Fruit fly (Drosophila melanogaster) whole organism, embryonic: Measurements from ENCODE around the gene CG44001.

ENCODE experiments used
- Ada2b ChIP-seq: fragments of 200-800 bp; sonication (Bioruptor generic); IDR thresholded peaks from 2 replicates; pipeline ENCODE4 v1.3.6; 2022; ENCODE audit warnings: missing biosample characterization, missing genetic modification characterization
- CG10274 ChIP-seq: fragments of 200-800 bp; sonication (Bioruptor generic); optimal IDR thresholded peaks from 3 replicates; lab custom pipeline; 2017; ENCODE audit warnings: missing biosample characterization, mild to moderate bottlenecking, missing genetic modification characterization
- CG11093 ChIP-seq: fragments of 200-800 bp; sonication (Bioruptor generic); IDR thresholded peaks from 3 replicates; pipeline ENCODE4 v1.3.6; 2022; ENCODE audit warnings: missing biosample characterization, missing genetic modification characterization
- CG11456 ChIP-seq: fragments of 200-800 bp; sonication (Bioruptor generic); IDR thresholded peaks from 3 replicates; pipeline ENCODE4 v1.3.6; 2022; ENCODE audit warnings: missing biosample characterization, missing genetic modification characterization
- CG14014 ChIP-seq: fragments of 200-800 bp; sonication (Bioruptor generic); IDR thresholded peaks from 2 replicates; pipeline ENCODE4 v1.3.6; 2022; ENCODE audit warnings: missing biosample characterization, missing genetic modification characterization
- CG14667 ChIP-seq: fragments of 200-800 bp; sonication (Bioruptor generic); IDR thresholded peaks from 2 replicates; pipeline ENCODE4 v1.3.6; 2022; ENCODE audit warnings: missing biosample characterization, missing genetic modification characterization
- CG15073 ChIP-seq: fragments of 200-800 bp; sonication (Bioruptor generic); optimal IDR thresholded peaks from 2 replicates; lab custom pipeline; 2016; ENCODE audit warnings: missing biosample characterization, missing genetic modification characterization
- CG16815 ChIP-seq: fragments of 200-800 bp; sonication (Bioruptor generic); optimal IDR thresholded peaks from 3 replicates; lab custom pipeline; 2017; ENCODE audit warnings: missing biosample characterization, mild to moderate bottlenecking, missing genetic modification characterization
- CG17361 ChIP-seq: fragments of 200-800 bp; sonication (Bioruptor generic); IDR thresholded peaks from 3 replicates; pipeline ENCODE4 v1.3.6; 2022; ENCODE audit warnings: missing biosample characterization, missing genetic modification characterization
- CG1792 ChIP-seq: fragments of 200-800 bp; sonication (Bioruptor generic); optimal IDR thresholded peaks from 2 replicates; lab custom pipeline; 2016; ENCODE audit warnings: missing biosample characterization, missing genetic modification characterization
- CG18764 ChIP-seq: fragments of 200-800 bp; sonication (Bioruptor generic); optimal IDR thresholded peaks from 3 replicates; lab custom pipeline; 2016; ENCODE audit warnings: missing biosample characterization, missing genetic modification characterization
- CG3838 ChIP-seq: fragments of 200-800 bp; sonication (Bioruptor generic); optimal IDR thresholded peaks from 3 replicates; lab custom pipeline; 2016; ENCODE audit warnings: missing biosample characterization, missing genetic modification characterization
- CG3995 ChIP-seq: fragments of 200-800 bp; sonication (Bioruptor generic); optimal IDR thresholded peaks from 3 replicates; lab custom pipeline; 2016; ENCODE audit warnings: missing biosample characterization, missing genetic modification characterization
- CG4282 ChIP-seq: fragments of 200-800 bp; sonication (Bioruptor generic); optimal IDR thresholded peaks from 2 replicates; lab custom pipeline; 2016; ENCODE audit warnings: missing biosample characterization, missing genetic modification characterization
- CG4617 ChIP-seq: fragments of 200-800 bp; sonication (Bioruptor generic); optimal IDR thresholded peaks from 3 replicates; lab custom pipeline; 2016; ENCODE audit warnings: missing biosample characterization, missing genetic modification characterization, borderline replicate concordance
- CG5180 ChIP-seq: fragments of 200-800 bp; sonication (Bioruptor generic); optimal IDR thresholded peaks from 3 replicates; lab custom pipeline; 2017; ENCODE audit warnings: missing biosample characterization, missing genetic modification characterization, mild to moderate bottlenecking, moderate library complexity, missing genetic modification reagents
- CG6765 ChIP-seq: fragments of 200-800 bp; sonication (Bioruptor generic); optimal IDR thresholded peaks from 3 replicates; lab custom pipeline; 2017; ENCODE audit warnings: missing biosample characterization, mild to moderate bottlenecking, missing genetic modification characterization
- CG7556 ChIP-seq: fragments of 200-800 bp; sonication (Bioruptor generic); optimal IDR thresholded peaks from 2 replicates; lab custom pipeline; 2017; ENCODE audit warnings: missing biosample characterization, mild to moderate bottlenecking, missing genetic modification characterization
- CG8089 ChIP-seq: fragments of 200-800 bp; sonication (Bioruptor generic); optimal IDR thresholded peaks from 3 replicates; lab custom pipeline; 2016; ENCODE audit warnings: missing biosample characterization, missing genetic modification characterization
- CG8281 ChIP-seq: fragments of 200-800 bp; sonication (Bioruptor generic); optimal IDR thresholded peaks from 2 replicates; lab custom pipeline; 2018; ENCODE audit warnings: missing biosample characterization, mild to moderate bottlenecking, missing genetic modification characterization, moderate library complexity
- CHES-1-like ChIP-seq: fragments of 200-800 bp; sonication (Bioruptor generic); optimal IDR thresholded peaks from 2 replicates; lab custom pipeline; 2016; ENCODE audit warnings: missing biosample characterization, missing genetic modification characterization
- CTCF ChIP-seq: fragments of 200-800 bp; sonication (Bioruptor generic); optimal IDR thresholded peaks from 2 replicates; lab custom pipeline; 2017; ENCODE audit warnings: missing biosample characterization, mild to moderate bottlenecking, missing genetic modification characterization, moderate library complexity
- Ets65A ChIP-seq: fragments of 200-800 bp; sonication (Bioruptor generic); peaks from one replicate; lab custom pipeline; 2016; ENCODE audit warnings: missing biosample characterization, missing genetic modification characterization
- HLH54F ChIP-seq: fragments of 200-800 bp; sonication (Bioruptor generic); optimal IDR thresholded peaks from 3 replicates; lab custom pipeline; 2016; ENCODE audit warnings: missing biosample characterization, missing genetic modification characterization
- Hr51 ChIP-seq, 2 experiments: fragments of 200-800 bp; sonication (Bioruptor generic); optimal IDR thresholded peaks; 2 replicates in 1 of 2; 3 replicates in 1 of 2; lab custom pipeline; 2016 to 2018; ENCODE audit warnings: missing biosample characterization in 2 of 2, missing genetic modification characterization in 2 of 2, mild to moderate bottlenecking in 1 of 2, moderate library complexity in 1 of 2
- Lim3 ChIP-seq: fragments of 200-800 bp; sonication (Bioruptor generic); IDR thresholded peaks from 2 replicates; pipeline ENCODE4 v1.3.6; 2022; ENCODE audit warnings: missing biosample characterization, missing genetic modification characterization
- MBD-R2 ChIP-seq: fragments of 200-800 bp; sonication (Bioruptor generic); IDR thresholded peaks from 2 replicates; pipeline ENCODE4 v1.3.6; 2022; ENCODE audit warnings: missing biosample characterization, missing genetic modification characterization
- Nf-YB ChIP-seq: fragments of 200-800 bp; sonication (Bioruptor generic); optimal IDR thresholded peaks from 3 replicates; lab custom pipeline; 2019; ENCODE audit warnings: missing biosample characterization, mild to moderate bottlenecking, missing genetic modification characterization, moderate library complexity
- Trl ChIP-seq, 3 experiments: fragments of >200 bp in 2 of 3; fragments of 200-800 bp in 1 of 3; sonication (Bioruptor generic) in 1 of 3; optimal IDR thresholded peaks; 2 replicates in 1 of 3; 3 replicates in 2 of 3; lab custom pipeline; 2016 to 2017; ENCODE audit warnings: missing biosample characterization in 1 of 3, missing genetic modification characterization in 1 of 3
- cad ChIP-seq: fragments of >200 bp; optimal IDR thresholded peaks from 2 replicates; lab custom pipeline; 2017; ENCODE audit warnings: missing biosample characterization, missing genetic modification characterization
- croc ChIP-seq: fragments of 200-800 bp; sonication (Bioruptor generic); conservative IDR thresholded peaks from 3 replicates; pipeline ENCODE4 v1.3.6; 2022; ENCODE audit warnings: missing biosample characterization, missing genetic modification characterization
- dan ChIP-seq: fragments of 200-800 bp; sonication (Bioruptor generic); IDR thresholded peaks from 2 replicates; pipeline ENCODE4 v1.3.6; 2022; ENCODE audit warnings: missing biosample characterization, missing genetic modification characterization
- dimm ChIP-seq: fragments of 200-800 bp; sonication (Bioruptor generic); IDR thresholded peaks from 2 replicates; pipeline ENCODE4 v1.3.6; 2022; ENCODE audit warnings: missing biosample characterization, missing genetic modification characterization
- disco-r ChIP-seq: fragments of 200-800 bp; sonication (Bioruptor generic); optimal IDR thresholded peaks from 2 replicates; lab custom pipeline; 2016; ENCODE audit warnings: missing biosample characterization, missing genetic modification characterization
- emc ChIP-seq: fragments of 200-800 bp; sonication (Bioruptor generic); optimal IDR thresholded peaks from 2 replicates; lab custom pipeline; 2016; ENCODE audit warnings: missing biosample characterization, missing genetic modification characterization
- gce ChIP-seq: fragments of 200-800 bp; sonication (Bioruptor generic); IDR thresholded peaks from 3 replicates; pipeline ENCODE4 v1.3.6; 2022; ENCODE audit warnings: missing biosample characterization, missing genetic modification characterization
- gem ChIP-seq: fragments of 200-800 bp; sonication (Bioruptor generic); optimal IDR thresholded peaks from 2 replicates; lab custom pipeline; 2019; ENCODE audit warnings: missing biosample characterization, mild to moderate bottlenecking, missing genetic modification characterization, moderate library complexity
- gt ChIP-seq: fragments of 200-800 bp; sonication (Bioruptor generic); IDR thresholded peaks from 2 replicates; pipeline ENCODE4 v1.3.6; 2022; ENCODE audit warnings: missing biosample characterization, missing genetic modification characterization
- lmd ChIP-seq: fragments of 200-800 bp; sonication (Bioruptor generic); IDR thresholded peaks from 2 replicates; pipeline ENCODE4 v1.3.6; 2022; ENCODE audit warnings: missing biosample characterization, missing genetic modification characterization
- maf-S ChIP-seq: fragments of 200-800 bp; sonication (Bioruptor generic); optimal IDR thresholded peaks from 2 replicates; lab custom pipeline; 2016; ENCODE audit warnings: missing biosample characterization, missing genetic modification characterization
- nmo ChIP-seq: fragments of 200-800 bp; sonication (Bioruptor generic); optimal IDR thresholded peaks from 2 replicates; lab custom pipeline; 2018; ENCODE audit warnings: missing biosample characterization, mild to moderate bottlenecking, missing genetic modification characterization, moderate library complexity
- oc ChIP-seq: fragments of 200-800 bp; sonication (Bioruptor generic); optimal IDR thresholded peaks from 2 replicates; lab custom pipeline; 2018; ENCODE audit warnings: missing biosample characterization, mild to moderate bottlenecking, missing genetic modification characterization, moderate library complexity
- otp ChIP-seq: fragments of 200-800 bp; sonication (Bioruptor generic); IDR thresholded peaks from 3 replicates; pipeline ENCODE4, ENCODE4 v1.3.6; 2022; ENCODE audit warnings: missing biosample characterization, missing genetic modification characterization
- p53 ChIP-seq: fragments of 200-800 bp; sonication (Bioruptor generic); optimal IDR thresholded peaks from 2 replicates; lab custom pipeline; 2016; ENCODE audit warnings: missing biosample characterization, missing genetic modification characterization
- pan ChIP-seq, 4 experiments: fragments of >200 bp in 3 of 4; fragments of 200-800 bp in 1 of 4; sonication (Bioruptor generic) in 1 of 4; optimal IDR thresholded peaks in 3 of 4; IDR thresholded peaks in 1 of 4; 2 replicates each; pipeline versions ENCODE4 v1.3.6 to Lab custom; 2017 to 2022; ENCODE audit warnings: missing biosample characterization in 2 of 4, missing genetic modification characterization in 2 of 4, mixed read lengths in 1 of 4
- pfk ChIP-seq: fragments of 200-800 bp; sonication (Bioruptor generic); optimal IDR thresholded peaks from 2 replicates; lab custom pipeline; 2018; ENCODE audit warnings: missing biosample characterization, mild to moderate bottlenecking, missing genetic modification characterization, moderate library complexity
- pros ChIP-seq: fragments of 200-800 bp; sonication (Bioruptor generic); optimal IDR thresholded peaks from 3 replicates; lab custom pipeline; 2019; ENCODE audit warnings: missing biosample characterization, mild to moderate bottlenecking, missing genetic modification characterization, moderate library complexity
- repo ChIP-seq: fragments of 200-800 bp; sonication (Bioruptor generic); optimal IDR thresholded peaks from 2 replicates; lab custom pipeline; 2016; ENCODE audit warnings: missing biosample characterization, missing genetic modification characterization
- salm ChIP-seq: fragments of 200-800 bp; sonication (Bioruptor generic); optimal IDR thresholded peaks from 2 replicates; lab custom pipeline; 2018; ENCODE audit warnings: missing biosample characterization, mild to moderate bottlenecking, missing genetic modification characterization
- sc ChIP-seq, 3 experiments: fragments of >200 bp in 2 of 3; fragments of 200-800 bp in 1 of 3; sonication (Bioruptor generic) in 1 of 3; optimal IDR thresholded peaks; 2 replicates in 2 of 3; 3 replicates in 1 of 3; lab custom pipeline; 2017; ENCODE audit warnings: mild to moderate bottlenecking in 1 of 3, missing biosample characterization in 1 of 3, missing genetic modification characterization in 1 of 3, missing genetic modification reagents in 1 of 3
- zfh2 ChIP-seq: fragments of 200-800 bp; sonication (Bioruptor generic); optimal IDR thresholded peaks from 2 replicates; lab custom pipeline; 2016; ENCODE audit warnings: missing biosample characterization, missing genetic modification characterization

Gene CG44001

dm6 chr2L:5043043-5043442 is at the start of gene CG44001, which contains the start of the genes CG33995 and CG44000 (continued):
- no peak for TF ChIP-seq sc (optimal IDR thresholded peaks at IDR 0.05; lab: Kevin White, UChicago)
- no peak for TF ChIP-seq sc (GFP tag; optimal IDR thresholded peaks at IDR 0.05; lab: Kevin White, UChicago)
- TF ChIP-seq CG4617 (GFP tag; lab: Kevin White, UChicago) = peak; percentile 98
- no peak for TF ChIP-seq CG4282 (GFP tag; lab: Kevin White, UChicago)
- TF ChIP-seq CHES-1-like (GFP tag; lab: Kevin White, UChicago) = peak; percentile 56
- TF ChIP-seq Ada2b (GFP tag; lab: Robert Waterston, UW) = no peak
- no peak for TF ChIP-seq CG8281 (tag; lab: Kevin White, UChicago)
- no peak for TF ChIP-seq salm (tag; lab: Kevin White, UChicago)
- TF ChIP-seq oc (tag; lab: Kevin White, UChicago) = peak; percentile 28
- 0 out of 3 replicates have a peak, but pooled peaks have one; percentile 16 for TF ChIP-seq CG17361
- TF ChIP-seq Nf-YB (GFP tag; lab: Kevin White, UChicago) = peak; percentile 9
- TF ChIP-seq CG18764 (GFP tag; lab: Kevin White, UChicago) = peak; percentile 59
- peak; percentile 54 for TF ChIP-seq HLH54F
- TF ChIP-seq cad (GFP tag; lab: Kevin White, UChicago) = no peak
- TF ChIP-seq dimm (GFP tag; lab: Robert Waterston, UW) = no peak
- TF ChIP-seq maf-S = peak; percentile 14
- peak; percentile 29 for TF ChIP-seq CG3995
- TF ChIP-seq CG10274 = no peak
- TF ChIP-seq gt = no peak
- TF ChIP-seq otp (GFP tag; lab: Robert Waterston, UW) = no peak
- no peak for TF ChIP-seq pros (GFP tag; lab: Kevin White, UChicago)
- TF ChIP-seq zfh2 = peak; percentile 64
- TF ChIP-seq Ets65A = peak; percentile 96
- TF ChIP-seq CG11093 (GFP tag; lab: Robert Waterston, UW) = no peak
- TF ChIP-seq CG14014 (GFP tag; lab: Robert Waterston, UW) = no peak; the same call in 1 of the 2 replicates
- TF ChIP-seq Lim3 (GFP tag; lab: Robert Waterston, UW) = no peak
- no peak for TF ChIP-seq disco-r
- no peak for TF ChIP-seq CG6765 (GFP tag; lab: Kevin White, UChicago)
- TF ChIP-seq CG16815 (GFP tag; lab: Kevin White, UChicago) = no peak
- peak; percentile 27; the same call in 1 of the 2 replicates for TF ChIP-seq lmd (GFP tag; lab: Robert Waterston, UW)
- no peak for TF ChIP-seq gce (GFP tag; lab: Robert Waterston, UW)
- peak; percentile 10 to 60 for TF ChIP-seq Hr51 (GFP tag; optimal IDR thresholded peaks at IDR 0.05; lab: Kevin White, UChicago)
- peak; percentile 23 for TF ChIP-seq p53 (GFP tag; lab: Kevin White, UChicago)
- no peak for TF ChIP-seq CG8089 (GFP tag; lab: Kevin White, UChicago)
- TF ChIP-seq MBD-R2 (GFP tag; lab: Robert Waterston, UW) = peak; percentile 94
- TF ChIP-seq pan (optimal IDR thresholded peaks at IDR 0.05; lab: Kevin White, UChicago) = no peak
- TF ChIP-seq pan (GFP tag; optimal IDR thresholded peaks at IDR 0.05 in 1 of 2, IDR thresholded peaks at IDR 0.05 in 1 of 2) = peak in 1 of 2 experiments; percentile 22
- no peak for TF ChIP-seq dan (GFP tag; lab: Robert Waterston, UW)
- TF ChIP-seq CG3838 (GFP tag; lab: Kevin White, UChicago) = no peak
- TF ChIP-seq repo (GFP tag; lab: Kevin White, UChicago) = peak; percentile 54
- peak; percentile 59 for TF ChIP-seq nmo (GFP tag; lab: Kevin White, UChicago)
- no peak for TF ChIP-seq CG15073 (GFP tag; lab: Kevin White, UChicago)
- peak; percentile 4 for TF ChIP-seq emc
- TF ChIP-seq croc (GFP tag; lab: Robert Waterston, UW) = no peak
- no peak for TF ChIP-seq CTCF
- TF ChIP-seq CG7556 (GFP tag; lab: Kevin White, UChicago) = peak; percentile 17
- TF ChIP-seq CG1792 (GFP tag; lab: Kevin White, UChicago) = peak; percentile 6
- TF ChIP-seq CG11456 = peak; percentile 83
- TF ChIP-seq CG5180 (GFP tag; lab: Kevin White, UChicago) = no peak
- TF ChIP-seq CG14667 = no peak
- no peak for TF ChIP-seq Trl (optimal IDR thresholded peaks at IDR 0.05; lab: Kevin White, UChicago)
- TF ChIP-seq Trl (GFP tag; optimal IDR thresholded peaks at IDR 0.05; lab: Kevin White, UChicago) = peak; percentile 44
- peak; percentile 45 for TF ChIP-seq gem (tag; lab: Kevin White, UChicago)
- TF ChIP-seq pfk (GFP tag; lab: Kevin White, UChicago) = no peak
